Worm (Caenorhabditis elegans): Measurements from ENCODE around the gene F09C8.2.

The F09C8.2 gene

DNA sequence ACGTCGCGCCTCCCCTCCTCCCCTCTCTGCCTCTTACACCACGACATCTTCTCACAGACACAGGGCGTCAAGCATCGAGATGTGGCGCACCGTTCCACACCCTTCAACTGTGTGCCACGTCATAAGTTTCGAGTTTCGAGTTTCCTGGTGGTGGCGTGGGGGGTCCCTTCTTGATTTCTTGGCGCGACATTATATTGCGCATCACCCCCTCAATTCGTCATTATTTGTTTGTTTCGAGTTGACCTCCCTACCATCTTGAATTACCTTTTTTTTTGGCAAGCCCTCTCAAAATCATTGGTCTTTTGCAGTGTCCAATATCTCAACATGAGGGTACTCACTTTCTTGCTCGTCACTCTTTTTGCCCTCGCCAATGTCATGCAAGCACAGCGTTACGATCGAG is 37.2 kb upstream of the F09C8.2 start, which contains the start of gene nlp-67:
Gene nlp-67 (plus strand): TSS at position 301 of the 400 bp plus-strand sequence.
- TF ChIP-seq nhr-90 (tag; optimal IDR thresholded peaks at IDR 0.05; ENCODE audit: poor library complexity) (no peak), pax-3 (tag; optimal IDR thresholded peaks at IDR 0.05) (no peak), nhr-76 (tag; optimal IDR thresholded peaks at IDR 0.05) (no peak), ces-1 (GFP tag; optimal IDR thresholded peaks at IDR 0.05) (no peak), dsc-1 (tag; optimal IDR thresholded peaks at IDR 0.05) (no peak), nhr-85 (tag) (no peak), aly-2 (tag; optimal IDR thresholded peaks at IDR 0.05) (no peak), C34B4.2 (tag; optimal IDR thresholded peaks at IDR 0.05) (no peak), lsy-2 (tag; optimal IDR thresholded peaks at IDR 0.05) (no peak), unc-130 (tag; optimal IDR thresholded peaks at IDR 0.05) (no peak), ets-5 (GFP tag; IDR thresholded peaks at IDR 0.05) (no peak), pqm-1 (tag; optimal IDR thresholded peaks at IDR 0.05) (no peak), nhr-12 (tag; optimal IDR thresholded peaks at IDR 0.05) (no peak), rnt-1 (tag; optimal IDR thresholded peaks at IDR 0.05) (no peak), isw-1 (GFP tag; IDR thresholded peaks at IDR 0.05) (no peak), ceh-63 (GFP tag; optimal IDR thresholded peaks at IDR 0.05) (no peak)

DNA sequence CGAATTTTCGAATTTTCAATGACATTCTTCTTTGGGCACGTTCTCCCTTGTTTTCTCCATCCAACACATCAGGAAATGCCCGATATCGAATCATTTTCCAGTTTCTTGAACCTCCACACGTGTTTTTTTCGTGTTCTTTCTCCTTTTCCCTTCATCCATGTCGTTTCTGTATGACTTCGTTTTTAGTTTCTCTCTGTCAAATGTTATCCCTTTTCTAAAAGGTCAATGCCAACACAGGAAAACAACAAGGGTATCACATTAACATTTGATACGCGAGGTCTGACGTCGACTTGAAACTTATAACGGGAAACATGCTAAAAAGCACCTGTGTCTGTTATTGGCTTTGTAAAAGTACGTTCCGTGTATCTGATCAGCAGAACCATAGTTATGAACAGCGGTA is 26.0 kb upstream of the F09C8.2 start:
- TF ChIP-seq elt-2 (tag; optimal IDR thresholded peaks at IDR 0.05) = no peak
- no peak for TF ChIP-seq ztf-11 (tag; optimal IDR thresholded peaks at IDR 0.05)
- no peak for TF ChIP-seq C34B4.2 (tag; optimal IDR thresholded peaks at IDR 0.05)
- no peak for TF ChIP-seq mep-1 (tag; optimal IDR thresholded peaks at IDR 0.05)
- TF ChIP-seq hlh-17 (GFP tag; optimal IDR thresholded peaks at IDR 0.05; ENCODE audit: borderline replicate concordance) = no peak
- no peak for TF ChIP-seq ceh-82 (tag; optimal IDR thresholded peaks at IDR 0.05)
- TF ChIP-seq lin-14 (GFP tag; optimal IDR thresholded peaks at IDR 0.05) = peak; percentile 6
- no peak for TF ChIP-seq rnt-1 (tag; optimal IDR thresholded peaks at IDR 0.05)
- peak; percentile 39 for TF ChIP-seq blmp-1 (tag; optimal IDR thresholded peaks at IDR 0.05)
- no peak for TF ChIP-seq C04F5.9 (tag; optimal IDR thresholded peaks at IDR 0.05)
- no peak for TF ChIP-seq egl-13 (tag; optimal IDR thresholded peaks at IDR 0.05)
- TF ChIP-seq ama-1 (optimal IDR thresholded peaks at IDR 0.05) = no peak
- TF ChIP-seq sup-37 (GFP tag; optimal IDR thresholded peaks at IDR 0.05) = no peak
- no peak for TF ChIP-seq zag-1 (tag; optimal IDR thresholded peaks at IDR 0.05)
- TF ChIP-seq sox-4 (tag; optimal IDR thresholded peaks at IDR 0.05) = no peak
- no peak for TF ChIP-seq lin-15B (tag; optimal IDR thresholded peaks at IDR 0.05)
- TF ChIP-seq grh-1 (GFP tag; IDR thresholded peaks at IDR 0.05) = no peak
- TF ChIP-seq elt-3 (tag; optimal IDR thresholded peaks at IDR 0.05) = peak in 2 of 6 experiments; percentile 26 to 68
- no peak for TF ChIP-seq sptf-1 (tag; optimal IDR thresholded peaks at IDR 0.05)
- TF ChIP-seq nhr-85 (tag) = peak; percentile 67

- no peak for TF ChIP-seq alr-1 (tag; optimal IDR thresholded peaks at IDR 0.05; ENCODE audit: borderline replicate concordance)
- TF ChIP-seq grh-1 (GFP tag; IDR thresholded peaks at IDR 0.05) = no peak
- TF ChIP-seq lsy-2 (tag; optimal IDR thresholded peaks at IDR 0.05) = no peak
- TF ChIP-seq snpc-4 (tag; optimal IDR thresholded peaks at IDR 0.05) = peak; percentile 52
Observed at ce11 chrX:16166994-16167393, 20.2 kb upstream of the F09C8.2 start.

- TF ChIP-seq elt-2 (tag; optimal IDR thresholded peaks at IDR 0.05) = peak; percentile 80
- no peak for TF ChIP-seq hpl-2 (GFP tag; optimal IDR thresholded peaks at IDR 0.05)
Observed at ce11 chrX:16166484-16166883, 19.7 kb upstream of the F09C8.2 start.

DNA sequence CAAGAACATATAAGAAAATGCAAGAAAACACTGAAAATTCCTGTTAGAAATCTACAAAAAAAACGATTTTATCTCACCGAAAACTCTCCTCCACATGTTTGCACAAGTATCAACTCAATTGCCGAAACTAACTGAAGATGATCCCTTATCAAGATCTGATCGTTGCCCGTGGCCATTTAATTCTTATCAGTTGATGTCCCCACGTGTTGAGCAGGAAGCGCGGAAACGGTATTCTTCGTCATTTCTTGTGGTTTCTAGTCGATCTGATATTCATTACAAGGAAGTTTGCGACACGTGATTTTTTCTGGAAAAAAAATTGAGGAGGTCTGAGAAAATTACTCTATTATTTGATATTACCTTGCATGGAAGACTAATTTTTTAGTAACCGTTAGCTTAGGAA is 16.6 kb upstream of the F09C8.2 start, which contains the start of gene F09C8.1:
Gene F09C8.1 (minus strand): TSS at position 123 of the 400 bp plus-strand sequence.
- TF ChIP-seq lin-35 (GFP tag; optimal IDR thresholded peaks at IDR 0.05) (peak in 1 of 2 experiments; percentile 4), nhr-71 (tag; optimal IDR thresholded peaks at IDR 0.05) (peak; percentile 4), mdl-1 (tag; optimal IDR thresholded peaks at IDR 0.05) (peak in 1 of 2 experiments; percentile 43), efl-1 (optimal IDR thresholded peaks at IDR 0.05) (no peak), efl-1 (GFP tag; optimal IDR thresholded peaks at IDR 0.05 in 1 of 2) (peak in 1 of 2 experiments; percentile 42), mep-1 (tag; optimal IDR thresholded peaks at IDR 0.05) (no peak), xbp-1 (tag; optimal IDR thresholded peaks at IDR 0.05) (no peak), elt-2 (tag; optimal IDR thresholded peaks at IDR 0.05) (peak; percentile 97), unc-30 (tag; optimal IDR thresholded peaks at IDR 0.05) (no peak), nhr-20 (tag; optimal IDR thresholded peaks at IDR 0.05) (peak; percentile 31), ceh-82 (tag; optimal IDR thresholded peaks at IDR 0.05) (no peak)

All from whole organism, L1 larva.